Worm (Caenorhabditis elegans): ENCODE results near the gene C34C12.12.

Gene C34C12.12

DNA sequence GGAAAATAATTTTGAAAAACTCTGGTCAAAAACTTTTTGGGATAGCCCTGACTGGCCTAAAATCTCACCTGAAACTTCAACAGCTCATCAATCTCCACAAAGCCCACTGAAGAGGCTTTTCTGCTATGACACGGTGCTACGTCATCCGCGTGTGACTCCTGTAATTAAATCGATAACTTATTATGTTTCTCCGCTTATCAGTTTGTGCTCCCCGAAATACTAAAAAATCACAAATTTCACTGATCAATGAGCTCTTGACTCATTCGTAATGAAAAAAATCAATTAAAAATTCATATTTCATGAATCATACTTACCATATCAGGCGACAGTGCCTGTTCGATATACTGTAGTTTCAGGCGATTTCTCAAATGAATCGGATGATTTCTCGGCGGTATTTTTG lies 22.0 kb downstream of the C34C12.12 start:
- TF ChIP-seq nhr-23 (tag; optimal IDR thresholded peaks at IDR 0.05) (no peak), nhr-237 (tag; optimal IDR thresholded peaks at IDR 0.05) (no peak), pqm-1 (tag; optimal IDR thresholded peaks at IDR 0.05) (peak; percentile 68), elt-2 (tag; optimal IDR thresholded peaks at IDR 0.05) (peak; percentile 38), mml-1 (tag; optimal IDR thresholded peaks at IDR 0.05) (no peak), elt-3 (tag; optimal IDR thresholded peaks at IDR 0.05) (no peak)

ce11 chrIII:3475497-3475896 lies 22.5 kb downstream of the C34C12.12 start, which contains the start of gene C34C12.9:
TSS of gene C34C12.9 (minus strand) at chrIII:3475512.
- peak; percentile 48 for TF ChIP-seq elt-2 (tag; optimal IDR thresholded peaks at IDR 0.05)
- no peak for TF ChIP-seq skn-1 (tag; optimal IDR thresholded peaks at IDR 0.05)

DNA sequence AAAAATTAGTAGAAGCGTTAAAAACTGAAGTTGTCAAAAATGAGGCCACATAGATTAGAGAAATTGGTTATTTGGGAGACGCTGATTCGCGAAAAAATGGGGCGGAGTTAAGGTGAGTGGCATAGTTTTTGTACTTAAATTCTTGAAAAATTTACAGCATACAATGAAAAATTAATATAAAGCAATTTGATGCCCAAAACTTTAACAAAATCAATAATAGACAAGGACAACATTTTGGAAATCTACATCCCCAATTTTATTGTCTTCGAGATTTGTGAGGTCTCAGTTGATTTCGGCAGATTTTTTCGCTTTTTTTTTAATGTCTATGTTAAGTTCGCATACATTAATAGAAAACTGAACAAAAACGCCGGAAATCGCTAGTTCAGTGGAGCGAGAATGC lies 23.3 kb downstream of the C34C12.12 start:
- TF ChIP-seq nfya-1 (tag; optimal IDR thresholded peaks at IDR 0.05; ENCODE audit: insufficient read depth) (peak; percentile 44), ama-1 (optimal IDR thresholded peaks at IDR 0.05) (no peak)

ce11 chrIII:3477375-3477774 lies 24.4 kb downstream of the C34C12.12 start:
- TF ChIP-seq fkh-10 (GFP tag; optimal IDR thresholded peaks at IDR 0.05) (no peak), R02D3.7 (tag; optimal IDR thresholded peaks at IDR 0.05) (no peak), fos-1 (tag; optimal IDR thresholded peaks at IDR 0.05) (no peak), nhr-77 (tag; optimal IDR thresholded peaks at IDR 0.05) (no peak), fkh-2 (tag; optimal IDR thresholded peaks at IDR 0.05) (no peak), mdl-1 (tag; optimal IDR thresholded peaks at IDR 0.05) (no peak), aly-2 (tag; optimal IDR thresholded peaks at IDR 0.05) (no peak), nhr-25 (tag; optimal IDR thresholded peaks at IDR 0.05) (no peak), pha-4 (tag; optimal IDR thresholded peaks at IDR 0.05) (no peak), ceh-28 (tag; optimal IDR thresholded peaks at IDR 0.05) (no peak), ceh-9 (tag; optimal IDR thresholded peaks at IDR 0.05) (no peak), ztf-11 (tag; optimal IDR thresholded peaks at IDR 0.05) (no peak), nhr-76 (tag; optimal IDR thresholded peaks at IDR 0.05) (no peak), ztf-4 (tag; optimal IDR thresholded peaks at IDR 0.05) (no peak), snpc-4 (tag; optimal IDR thresholded peaks at IDR 0.05) (no peak), egl-27 (tag; optimal IDR thresholded peaks at IDR 0.05) (no peak), nhr-12 (tag; optimal IDR thresholded peaks at IDR 0.05) (no peak), ama-1 (optimal IDR thresholded peaks at IDR 0.05) (no peak)

ce11 chrIII:3478795-3479398 lies 25.9 kb downstream of the C34C12.12 start:
- TF ChIP-seq elt-1 (tag; optimal IDR thresholded peaks at IDR 0.05) = peak; percentile 86
- TF ChIP-seq fkh-2 (tag; optimal IDR thresholded peaks at IDR 0.05) = no peak
- TF ChIP-seq nfya-1 (tag; optimal IDR thresholded peaks at IDR 0.05; ENCODE audit: insufficient read depth) = peak; percentile 80

DNA sequence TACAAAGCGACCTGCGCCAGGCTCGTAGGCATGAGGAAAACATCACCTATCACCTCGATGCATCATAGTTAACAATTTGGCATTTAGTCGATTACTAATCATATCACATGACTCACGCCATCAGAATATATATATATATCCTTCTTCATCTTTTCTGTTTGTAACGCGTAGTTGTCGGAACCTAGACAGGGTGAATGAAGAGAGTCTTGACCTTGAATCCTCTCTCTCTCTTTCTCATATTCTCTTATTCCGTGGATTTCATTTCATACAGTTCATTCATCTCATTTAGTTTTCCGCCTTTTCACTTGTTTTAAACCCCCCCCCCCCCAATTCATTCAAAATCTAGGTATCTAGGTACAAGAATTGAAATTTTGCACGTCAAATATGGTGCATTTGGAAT lies 27.2 kb downstream of the C34C12.12 start:
- TF ChIP-seq nhr-67 (tag; optimal IDR thresholded peaks at IDR 0.05) (no peak), nhr-23 (tag; optimal IDR thresholded peaks at IDR 0.05) (peak; percentile 34), nhr-25 (tag; optimal IDR thresholded peaks at IDR 0.05) (peak; percentile 71), lsy-12 (tag; optimal IDR thresholded peaks at IDR 0.05) (no peak), ceh-16 (tag; optimal IDR thresholded peaks at IDR 0.05) (no peak)

DNA sequence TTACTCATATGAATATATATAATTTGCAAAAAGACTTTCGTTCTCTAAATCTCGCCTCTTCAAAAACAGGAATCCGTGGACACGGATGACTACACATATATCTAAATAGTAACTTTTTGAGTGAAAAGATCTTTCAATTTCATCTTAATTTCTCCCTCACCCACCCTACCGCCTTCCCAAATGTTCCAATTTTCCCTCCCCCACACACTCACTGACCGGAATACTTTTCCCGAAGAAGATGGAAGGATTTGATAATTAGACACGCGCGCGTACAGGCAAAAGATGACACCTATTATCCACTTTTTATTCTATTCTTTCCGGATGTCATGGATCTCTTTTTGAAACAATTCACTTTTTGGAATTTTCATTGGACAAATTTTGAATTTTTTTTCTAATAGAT lies 28.0 kb downstream of the C34C12.12 start:
- TF ChIP-seq nhr-23 (tag; optimal IDR thresholded peaks at IDR 0.05) = peak; percentile 51
- no peak for TF ChIP-seq nhr-28 (tag; optimal IDR thresholded peaks at IDR 0.05)
